Worm (Caenorhabditis elegans) whole organism, dauer: Measurements from ENCODE around the gene K09C4.2.

Experiments
- unc-62 ChIP-seq: sonication (generic microtip); optimal IDR thresholded peaks from 2 replicates; lab custom pipeline; 2017; ENCODE audit warnings: missing biosample characterization, missing genetic modification reagents, missing genetic modification characterization

Gene K09C4.2

DNA sequence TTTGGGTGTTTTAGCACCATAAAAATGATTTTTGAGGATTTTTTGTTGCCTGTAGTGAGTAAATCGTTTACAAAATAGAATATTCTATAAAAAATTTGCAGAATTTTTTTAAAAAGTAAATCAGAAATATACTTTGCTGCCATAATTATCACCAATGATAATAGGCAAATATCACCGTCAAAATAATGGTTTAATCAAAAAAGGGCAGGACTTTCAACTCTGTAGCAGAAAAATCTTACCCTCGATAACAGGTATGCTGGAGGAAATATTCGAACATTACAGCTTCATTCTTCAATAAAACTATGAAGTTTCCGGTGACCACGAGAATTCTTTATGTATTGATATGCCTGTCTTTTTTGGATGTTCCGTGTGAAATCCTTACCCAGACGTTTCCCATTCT is 7.1 kb upstream of the K09C4.2 start, which contains the start of gene K09C4.4:
Gene K09C4.4, plus strand, starts transcription at position 301 of the 400 bp plus-strand sequence.
- no peak for TF ChIP-seq unc-62 (GFP tag; lab: Kevin White, UChicago)

DNA sequence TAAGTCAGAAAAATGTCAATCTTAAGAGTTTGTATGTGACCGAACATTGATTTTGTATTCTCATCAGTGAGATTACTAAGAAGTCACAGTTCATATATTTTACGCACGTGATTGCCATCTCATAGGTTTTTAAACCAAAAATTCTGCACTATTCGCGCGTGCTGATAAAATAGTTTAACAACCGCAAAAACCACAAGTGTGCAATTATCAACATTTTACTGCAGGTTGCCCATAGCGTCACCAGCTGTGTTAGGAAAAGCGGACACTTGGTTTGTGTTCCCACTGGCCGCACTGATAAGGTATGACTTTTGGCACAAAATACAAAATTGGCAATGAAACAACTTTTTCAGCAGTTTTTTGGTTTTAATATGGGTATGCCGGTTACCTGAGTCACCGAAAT is 6.1 kb upstream of the K09C4.2 start:
- TF ChIP-seq unc-62 (GFP tag; lab: Kevin White, UChicago): no peak

DNA sequence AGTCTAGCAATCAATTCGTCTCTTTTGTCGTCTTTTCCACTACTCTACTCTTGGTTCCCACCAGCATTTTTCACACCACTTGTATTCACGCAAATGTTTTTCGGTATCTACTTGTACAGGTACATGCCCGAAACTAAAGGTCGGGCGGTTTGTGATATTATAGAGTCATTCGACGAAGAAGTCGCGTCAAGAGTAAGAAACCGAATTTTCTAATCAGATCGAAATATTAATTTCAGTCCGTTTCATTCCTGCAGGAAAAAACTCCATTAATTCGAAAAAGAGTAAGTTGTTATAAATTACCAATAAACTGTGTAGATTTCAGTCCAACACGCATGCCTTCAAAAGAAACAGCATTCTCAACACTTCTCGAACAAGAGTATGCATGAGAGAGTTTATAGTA is 4.3 kb upstream of the K09C4.2 start:
- TF ChIP-seq unc-62 (GFP tag; lab: Kevin White, UChicago): no peak

DNA sequence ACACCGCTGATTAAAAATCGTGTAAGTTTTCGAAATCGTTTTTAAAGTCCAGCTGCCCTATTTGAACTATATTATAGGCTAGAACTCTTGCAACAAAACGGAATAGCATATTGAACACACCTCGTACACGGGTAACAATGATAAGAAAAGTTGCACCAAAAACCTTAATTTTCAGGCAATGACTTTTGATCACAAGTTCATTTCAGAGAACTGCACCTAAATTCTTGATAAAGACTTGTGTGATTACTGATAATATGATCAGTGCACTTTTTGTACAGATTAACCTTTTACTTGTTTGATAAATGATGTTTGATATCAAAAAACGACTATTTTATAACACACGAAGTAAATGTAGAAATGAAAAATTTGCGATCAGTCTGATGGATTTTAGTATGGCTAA is 1.5 kb downstream of the K09C4.2 start:
- TF ChIP-seq unc-62 (GFP tag; lab: Kevin White, UChicago): no peak

DNA sequence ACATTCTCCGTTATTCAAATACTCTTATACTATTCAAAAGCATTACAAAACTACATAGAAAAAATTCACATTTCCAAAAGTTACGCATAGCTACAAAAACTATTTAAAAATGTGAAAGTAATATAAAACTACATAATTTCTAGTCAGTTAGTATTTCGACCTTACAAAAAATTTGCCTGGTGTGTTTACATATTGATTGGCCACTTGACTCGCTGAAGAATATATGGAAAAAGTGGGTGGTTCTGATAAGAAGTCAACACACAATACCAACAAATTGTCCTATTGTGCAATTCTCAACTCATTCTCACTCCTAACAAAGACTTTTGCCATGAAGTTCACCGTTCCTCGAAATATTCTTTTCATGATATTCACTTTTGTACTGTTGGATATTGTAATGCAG is 2.3 kb downstream of the K09C4.2 start, which contains the start of gene K09C4.1:
Gene K09C4.1, plus strand, starts transcription at position 301 of the 400 bp plus-strand sequence.
- no peak for TF ChIP-seq unc-62 (GFP tag; lab: Kevin White, UChicago)

DNA sequence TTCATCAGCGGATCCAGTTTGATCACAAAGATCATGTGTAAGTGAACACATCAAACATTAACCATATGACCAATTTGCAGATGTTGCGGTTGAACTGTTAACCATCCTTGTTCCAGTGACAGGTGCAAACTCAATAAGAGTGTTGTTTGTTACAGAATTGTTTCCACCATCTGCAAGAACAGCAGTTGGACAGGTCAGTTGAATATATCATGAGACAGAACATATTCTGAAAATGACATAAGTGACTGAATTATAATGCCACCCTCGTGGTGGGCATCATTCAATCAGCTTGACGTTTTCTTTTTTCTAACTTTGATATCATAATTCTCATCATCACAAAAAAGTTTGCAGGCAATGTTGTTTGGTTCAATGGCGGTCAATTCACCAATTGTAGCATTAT is 4.3 kb downstream of the K09C4.2 start:
- no peak for TF ChIP-seq unc-62 (GFP tag; lab: Kevin White, UChicago)

DNA sequence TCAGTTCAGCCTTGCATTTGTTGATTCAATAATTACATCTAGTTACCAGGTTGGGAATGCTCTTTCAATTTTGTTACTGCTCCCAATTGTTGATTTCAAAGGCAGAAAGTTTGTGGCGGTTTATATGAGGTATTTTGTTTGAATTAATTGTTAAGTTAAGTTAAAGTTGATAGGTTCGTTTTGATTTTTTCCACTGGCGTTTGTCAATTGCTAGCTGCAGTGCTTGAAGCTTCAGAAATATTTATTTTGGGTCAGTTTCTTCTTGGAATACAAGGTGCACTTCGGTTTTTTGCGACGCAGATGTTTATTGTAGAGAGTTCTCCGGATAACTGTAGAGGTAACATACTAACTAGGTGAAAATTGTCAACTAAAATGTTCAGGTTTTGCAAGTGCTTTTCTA is 5.5 kb downstream of the K09C4.2 start, which contains the start of gene F11D5.5:
Gene F11D5.5, plus strand, starts transcription at position 301 of the 400 bp plus-strand sequence.
- TF ChIP-seq unc-62 (GFP tag; lab: Kevin White, UChicago): no peak

DNA sequence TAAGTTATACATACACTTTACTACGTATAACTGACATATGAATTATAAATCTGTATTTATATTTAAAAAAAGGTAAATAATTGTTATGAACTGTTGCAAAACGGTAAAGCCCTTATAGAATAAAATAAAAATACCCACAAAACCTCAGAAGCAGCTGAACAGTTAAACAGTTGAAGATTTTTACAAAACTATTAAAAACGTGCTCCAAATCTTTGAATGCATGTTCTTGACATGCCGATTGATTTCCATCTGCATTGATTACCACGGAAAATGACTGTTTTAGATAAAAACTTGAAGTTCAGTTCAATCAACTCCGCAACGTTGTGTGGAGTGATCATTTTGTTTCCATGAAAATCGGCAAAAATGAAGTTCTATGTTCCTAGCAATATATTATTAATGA is 7.8 kb downstream of the K09C4.2 start, which contains the start of gene F11D5.7:
Gene F11D5.7, plus strand, starts transcription at position 301 of the 400 bp plus-strand sequence.
- no peak for TF ChIP-seq unc-62 (GFP tag; lab: Kevin White, UChicago)

DNA sequence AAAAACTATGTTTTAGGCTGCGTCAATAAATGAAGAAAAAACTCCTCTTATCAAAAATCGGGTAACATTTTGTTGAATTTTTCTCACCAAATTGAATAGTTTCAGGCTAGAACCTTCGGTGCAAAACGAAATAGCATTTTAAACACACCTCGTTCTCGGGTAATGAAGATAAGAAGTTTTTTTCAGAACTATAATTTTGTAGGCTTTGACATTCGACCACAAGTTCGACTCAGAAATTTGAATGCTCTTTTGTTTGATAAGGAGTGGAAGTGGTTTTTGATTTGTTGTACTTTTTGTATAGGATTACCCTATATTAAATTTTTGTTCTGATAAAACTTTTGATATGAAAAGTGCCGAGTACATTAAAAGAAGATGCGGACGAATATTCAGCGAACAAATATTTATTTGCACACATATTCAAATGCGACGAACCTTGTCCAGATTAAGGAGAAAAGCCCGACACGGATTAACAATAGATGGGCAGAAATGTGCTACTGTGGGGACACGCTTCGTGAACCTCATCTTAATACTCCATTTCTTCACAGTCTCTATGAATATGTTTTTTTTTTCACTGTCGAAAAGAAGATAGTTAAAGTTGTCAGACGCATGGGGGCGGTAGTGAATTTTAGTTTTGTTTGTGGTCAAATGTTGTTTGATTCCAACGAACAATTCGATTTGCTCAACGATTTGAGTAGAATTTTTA is 10.5 kb downstream of the K09C4.2 start:
- no peak for TF ChIP-seq unc-62 (GFP tag; lab: Kevin White, UChicago)

DNA sequence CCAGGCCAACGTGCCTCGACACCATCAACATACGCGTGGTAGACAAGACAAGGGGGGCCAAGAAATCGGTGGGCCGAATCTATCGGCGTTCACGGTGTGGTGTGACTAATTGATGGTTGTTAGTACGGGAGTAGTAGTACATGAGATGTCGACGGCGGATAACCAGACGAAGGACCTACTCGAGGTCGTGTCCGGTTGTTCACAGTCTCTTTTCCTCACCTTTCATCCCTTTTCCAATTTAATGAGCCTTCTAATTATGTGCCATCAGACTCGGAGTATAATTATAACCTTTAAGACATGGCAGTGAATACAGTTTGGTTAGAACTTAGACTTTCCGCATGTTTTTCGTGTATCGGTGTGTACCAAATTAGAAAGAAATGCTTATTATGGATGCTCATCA is 14.4 kb downstream of the K09C4.2 start:
- TF ChIP-seq unc-62 (GFP tag; lab: Kevin White, UChicago): no peak

DNA sequence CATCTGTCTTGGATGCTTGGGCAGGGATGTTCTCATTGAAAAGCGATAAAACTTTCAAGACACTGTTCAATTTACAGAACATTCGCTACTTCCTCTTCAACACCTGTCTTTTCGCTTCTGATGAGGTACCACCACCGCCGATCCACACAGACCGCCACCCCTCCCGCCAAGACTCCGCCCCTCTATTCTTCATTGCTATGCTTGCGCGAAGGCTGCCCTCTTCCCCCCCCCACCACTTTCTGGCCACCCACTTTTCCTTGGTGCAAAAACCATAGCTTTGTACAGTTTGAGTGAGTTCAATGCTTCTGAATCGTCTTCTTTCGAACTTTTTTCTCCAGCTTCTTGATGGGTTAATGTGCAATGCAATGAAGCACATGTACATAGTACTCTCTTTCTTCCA is 17.7 kb downstream of the K09C4.2 start:
- TF ChIP-seq unc-62 (GFP tag; lab: Kevin White, UChicago): no peak

DNA sequence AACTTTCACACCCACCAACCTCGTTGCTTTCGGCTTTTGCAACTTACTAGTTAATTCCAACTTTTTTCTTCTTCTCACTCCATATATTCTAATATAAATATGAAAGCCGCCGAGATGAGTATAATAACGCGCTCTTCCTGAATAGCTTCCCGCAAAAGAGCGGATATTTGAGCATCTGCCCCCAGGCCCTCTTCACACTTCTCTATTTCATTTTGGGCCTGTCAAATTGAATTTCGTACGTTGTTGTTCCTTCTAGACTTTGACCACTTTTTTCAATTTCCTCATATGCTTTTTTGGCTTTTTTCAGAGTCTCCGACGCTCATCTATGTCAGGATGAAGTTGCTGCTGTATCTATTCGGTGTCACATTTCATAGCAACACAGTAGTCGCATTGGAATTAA is 18.7 kb downstream of the K09C4.2 start, which contains the start of gene ddr-2:
Gene ddr-2, plus strand, starts transcription at position 301 of the 400 bp plus-strand sequence.
- TF ChIP-seq unc-62 (GFP tag; lab: Kevin White, UChicago): no peak

DNA sequence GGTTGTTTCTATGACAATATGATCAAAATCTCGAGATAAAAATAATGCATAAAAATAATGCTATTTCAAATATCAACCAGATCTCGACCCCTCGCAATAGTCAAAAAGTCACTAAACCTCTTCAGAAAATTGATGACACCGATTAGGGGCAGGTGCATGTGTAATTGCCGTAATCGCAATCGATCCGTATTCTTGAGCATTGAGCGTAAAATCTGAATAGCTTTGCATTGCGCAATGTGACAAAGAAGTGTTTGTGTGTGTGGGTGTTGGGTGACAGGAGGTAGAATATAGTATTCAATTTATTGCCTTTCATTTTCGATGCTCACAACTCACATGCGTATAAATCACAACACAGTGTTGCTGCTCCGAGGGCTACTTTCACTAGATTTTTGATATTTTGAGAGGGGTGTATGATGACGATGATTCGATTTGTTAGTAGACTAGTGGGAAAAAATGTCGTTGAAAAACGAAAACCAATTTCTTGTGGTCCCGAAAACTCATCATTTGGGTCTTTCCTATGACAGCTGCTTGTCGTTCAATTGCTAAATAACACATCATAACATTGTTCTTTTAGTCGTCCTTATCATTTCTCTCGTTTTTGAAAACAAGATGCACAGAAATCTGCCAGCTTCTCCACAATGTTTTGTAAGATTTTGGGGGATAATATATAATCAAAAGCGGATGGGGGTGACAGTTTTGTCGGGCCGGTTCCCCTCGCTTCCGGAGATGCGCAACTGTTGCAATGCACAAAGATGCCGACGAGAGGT is 19.8 kb downstream of the K09C4.2 start:
- no peak for TF ChIP-seq unc-62 (GFP tag; lab: Kevin White, UChicago)

DNA sequence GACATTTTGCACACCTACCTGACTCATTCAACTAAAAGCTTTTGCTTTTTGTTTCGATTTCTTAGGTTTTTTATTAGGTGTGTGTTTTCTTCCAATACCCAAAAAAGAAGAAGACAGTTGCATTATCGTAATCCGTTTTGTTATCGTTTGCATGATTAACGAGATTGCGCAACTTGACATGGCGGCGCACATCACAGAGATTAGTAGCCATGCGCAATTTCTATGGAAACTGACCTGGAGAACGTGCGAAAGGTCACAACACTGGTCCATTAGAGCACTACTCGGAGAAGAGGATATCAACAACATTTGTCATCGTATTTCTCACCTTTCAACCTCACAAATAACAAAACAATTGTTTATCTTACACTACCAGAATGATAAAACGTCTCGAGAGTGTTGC is 20.5 kb downstream of the K09C4.2 start:
- no peak for TF ChIP-seq unc-62 (GFP tag; lab: Kevin White, UChicago)

DNA sequence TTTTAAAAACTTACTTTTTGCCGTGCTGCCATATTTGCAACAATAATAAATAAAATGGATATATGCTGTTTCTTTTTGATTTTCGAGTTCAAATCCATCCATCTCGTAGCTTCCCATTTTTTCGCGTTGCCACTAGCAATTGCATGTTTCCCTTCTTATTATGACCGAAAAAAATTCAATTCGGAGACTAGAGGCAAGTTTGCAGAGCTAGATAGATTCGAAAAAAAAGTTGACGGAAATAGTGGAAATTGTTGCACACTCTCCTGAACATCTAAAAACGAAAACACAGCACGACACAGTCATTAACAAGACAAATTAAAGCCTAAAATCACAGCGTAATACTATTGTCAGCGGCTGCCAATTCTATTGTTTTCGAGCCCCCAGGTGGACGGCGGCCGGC is 29.9 kb downstream of the K09C4.2 start, which contains the start of gene F11D5.6:
Gene F11D5.6, minus strand, starts transcription at position 101 of the 400 bp plus-strand sequence.
- no peak for TF ChIP-seq unc-62 (GFP tag; lab: Kevin White, UChicago)

DNA sequence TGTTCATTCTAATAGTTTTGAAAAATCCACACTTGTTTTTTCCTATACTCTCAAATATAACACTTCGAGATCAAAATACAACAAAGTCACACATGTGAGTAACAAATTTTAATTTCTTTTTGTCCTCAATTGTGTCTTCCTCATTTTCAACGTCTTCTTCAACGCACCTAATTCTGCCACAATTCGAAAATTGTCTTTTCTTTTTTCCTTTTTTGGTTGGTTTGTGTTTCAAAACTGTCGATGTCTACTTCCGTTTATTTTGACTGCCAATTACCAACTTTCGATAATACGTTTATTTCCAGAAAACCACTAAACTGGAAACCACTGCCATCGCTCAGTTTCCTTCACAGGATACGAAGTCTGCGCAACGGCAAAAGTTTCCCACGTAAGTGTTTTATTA is 36.5 kb downstream of the K09C4.2 start, which contains the start of gene F11D5.1:
Gene F11D5.1, plus strand, starts transcription at position 301 of the 400 bp plus-strand sequence.
- TF ChIP-seq unc-62 (GFP tag; lab: Kevin White, UChicago): no peak
